Worm (Caenorhabditis elegans) whole organism, L4 larva: Measurements from ENCODE around the gene Y59E9AL.8.
A peak's percentile ranks its signal among the peaks of the same experiment; 100 is the strongest.

Experiments used
- F37D6.2 ChIP-seq: sonication (generic microtip); optimal IDR thresholded peaks from 2 replicates; lab custom pipeline; 2016; ENCODE audit warnings: mild to moderate bottlenecking, missing genetic modification characterization, missing compliant biosample characterization
- F49E8.2 ChIP-seq: sonication (generic microtip); optimal IDR thresholded peaks from 2 replicates; lab custom pipeline; 2016; ENCODE audit warnings: missing compliant biosample characterization, mild to moderate bottlenecking, missing genetic modification characterization, borderline replicate concordance
- R02D3.7 ChIP-seq: fragments of 150-350 bp; sonication (generic microtip); optimal IDR thresholded peaks from 3 replicates; lab custom pipeline; 2014; ENCODE audit warnings: missing biosample characterization, missing genetic modification characterization
- T20F7.1 ChIP-seq: fragments of 200-800 bp; sonication (Bioruptor generic); optimal IDR thresholded peaks from 2 replicates; lab custom pipeline; 2018; ENCODE audit warnings: mild to moderate bottlenecking, missing genetic modification characterization, missing compliant biosample characterization
- T26A8.4 ChIP-seq: fragments of 200-800 bp; sonication (Bioruptor generic); IDR thresholded peaks from 2 replicates; pipeline ENCODE4 v1.3.6; 2022; ENCODE audit warnings: missing genetic modification characterization, missing compliant biosample characterization
- Y105C5A.15 ChIP-seq: fragments of 200-800 bp; sonication (Bioruptor generic); IDR thresholded peaks from 2 replicates; pipeline ENCODE4 v1.3.6; 2022; ENCODE audit warnings: missing genetic modification characterization, missing compliant biosample characterization
- ZK337.2 ChIP-seq: fragments of 200-800 bp; sonication (Bioruptor generic); IDR thresholded peaks from 2 replicates; pipeline ENCODE4 v1.3.6; 2022; ENCODE audit warnings: missing genetic modification reagents, missing genetic modification characterization, missing compliant biosample characterization
- ZK546.5 ChIP-seq, 2 experiments: sonication (generic microtip); optimal IDR thresholded peaks; 2 replicates each; lab custom pipeline; 2017; ENCODE audit warnings: missing biosample characterization in 2 of 2, missing genetic modification characterization in 2 of 2
- aha-1 ChIP-seq: fragments of 150-350 bp; peaks from one replicate; lab custom pipeline; 2014; ENCODE audit warnings: missing biosample characterization, missing genetic modification characterization
- aly-2 ChIP-seq: sonication (generic microtip); optimal IDR thresholded peaks from 2 replicates; lab custom pipeline; 2018; ENCODE audit warnings: missing biosample characterization, missing genetic modification characterization
- ama-1 ChIP-seq: fragments of 150-350 bp; optimal IDR thresholded peaks from 2 replicates; lab custom pipeline; 2014; ENCODE audit warnings: inconsistent platforms, mixed read lengths
- arid-1 ChIP-seq: fragments of 200-800 bp; sonication (Bioruptor generic); conservative IDR thresholded peaks from 2 replicates; pipeline ENCODE4 v1.3.6; 2022; ENCODE audit warnings: missing genetic modification reagents, missing genetic modification characterization, missing compliant biosample characterization
- ceh-20 ChIP-seq: fragments of 200-800 bp; sonication (Bioruptor generic); IDR thresholded peaks from 2 replicates; pipeline ENCODE4 v1.3.6; 2022; ENCODE audit warnings: missing genetic modification reagents, missing genetic modification characterization, missing compliant biosample characterization
- daf-16 ChIP-seq, 3 experiments: sonication (generic microtip); optimal IDR thresholded peaks; 2 replicates each; lab custom pipeline; 2016 to 2017; ENCODE audit warnings: missing genetic modification characterization in 3 of 3, missing genetic modification reagents in 3 of 3, mild to moderate bottlenecking in 2 of 3, missing compliant biosample characterization in 2 of 3, missing biosample characterization in 1 of 3, moderate library complexity in 1 of 3
- dmd-6 ChIP-seq: fragments of 200-800 bp; sonication (Bioruptor generic); IDR thresholded peaks from 2 replicates; pipeline ENCODE4 v1.3.6; 2022; ENCODE audit warnings: missing genetic modification reagents, missing genetic modification characterization, missing compliant biosample characterization
- dpl-1 ChIP-seq: fragments of 150-350 bp; optimal IDR thresholded peaks from 2 replicates; lab custom pipeline; 2014; ENCODE audit warnings: missing biosample characterization, missing genetic modification reagents, missing genetic modification characterization
- duxl-1 ChIP-seq: sonication (generic microtip); optimal IDR thresholded peaks from 2 replicates; lab custom pipeline; 2016; ENCODE audit warnings: mild to moderate bottlenecking, missing genetic modification characterization, moderate library complexity, missing compliant biosample characterization; ENCODE audit not compliant: poor library complexity
- fkh-10 ChIP-seq: fragments of 150-350 bp; optimal IDR thresholded peaks from 2 replicates; lab custom pipeline; 2014; ENCODE audit warnings: missing biosample characterization, missing genetic modification reagents, missing genetic modification characterization
- fos-1 ChIP-seq: fragments of 150-350 bp; optimal IDR thresholded peaks from 2 replicates; lab custom pipeline; 2014; ENCODE audit warnings: missing biosample characterization, missing genetic modification characterization
- hif-1 ChIP-seq, 2 experiments: sonication (generic microtip); optimal IDR thresholded peaks; 2 replicates each; lab custom pipeline; 2016 to 2017; ENCODE audit warnings: missing compliant biosample characterization in 2 of 2, missing genetic modification characterization in 2 of 2, missing genetic modification reagents in 2 of 2, missing genotype in 2 of 2, mild to moderate bottlenecking in 1 of 2
- jun-1 ChIP-seq: fragments of 150-350 bp; optimal IDR thresholded peaks from 2 replicates; lab custom pipeline; 2014; ENCODE audit warnings: missing biosample characterization, missing genetic modification reagents, missing genetic modification characterization
- lim-7 ChIP-seq: fragments of 200-800 bp; sonication (Bioruptor generic); IDR thresholded peaks from 2 replicates; pipeline ENCODE4 v1.3.6; 2022; ENCODE audit warnings: missing genetic modification characterization, missing compliant biosample characterization
- lin-1 ChIP-seq: fragments of 200-800 bp; sonication (Bioruptor generic); IDR thresholded peaks from 2 replicates; pipeline ENCODE4 v1.3.6; 2022; ENCODE audit warnings: missing genetic modification reagents, missing genetic modification characterization, missing compliant biosample characterization
- lin-13 ChIP-seq: fragments of 150-350 bp; optimal IDR thresholded peaks from 2 replicates; lab custom pipeline; 2014; ENCODE audit warnings: missing biosample characterization, missing genetic modification reagents, missing genetic modification characterization
- lin-29 ChIP-seq: fragments of 200-800 bp; sonication (Bioruptor generic); IDR thresholded peaks from 2 replicates; pipeline ENCODE4 v1.3.6; 2022; ENCODE audit warnings: missing genetic modification reagents, missing genetic modification characterization, missing compliant biosample characterization
- lin-38 ChIP-seq: fragments of 200-800 bp; sonication (Bioruptor generic); IDR thresholded peaks from 2 replicates; pipeline ENCODE4 v1.3.6; 2022; ENCODE audit warnings: missing genetic modification reagents, missing genetic modification characterization, missing compliant biosample characterization
- lin-39 ChIP-seq: fragments of 150-350 bp; optimal IDR thresholded peaks from 2 replicates; lab custom pipeline; 2014; ENCODE audit warnings: missing biosample characterization, missing genetic modification reagents, missing genetic modification characterization
- lir-3 ChIP-seq: sonication (generic microtip); optimal IDR thresholded peaks from 2 replicates; lab custom pipeline; 2016; ENCODE audit warnings: mild to moderate bottlenecking, missing genetic modification characterization, missing compliant biosample characterization
- lsy-2 ChIP-seq, 2 experiments: fragments of 150-350 bp in 1 of 2; sonication (generic microtip) in 1 of 2; optimal IDR thresholded peaks; 2 replicates each; lab custom pipeline; 2014 to 2017; ENCODE audit warnings: missing biosample characterization in 2 of 2, missing genetic modification characterization in 2 of 2
- mep-1 ChIP-seq: fragments of 150-350 bp; sonication (generic microtip); optimal IDR thresholded peaks from 3 replicates; lab custom pipeline; 2014; ENCODE audit warnings: missing biosample characterization, missing genetic modification characterization
- mxl-3 ChIP-seq: fragments of 200-800 bp; sonication (Bioruptor generic); optimal IDR thresholded peaks from 2 replicates; lab custom pipeline; 2018; ENCODE audit warnings: mild to moderate bottlenecking, missing genetic modification characterization, missing compliant biosample characterization
- nhr-10 ChIP-seq: fragments of 150-350 bp; optimal IDR thresholded peaks from 2 replicates; lab custom pipeline; 2014; ENCODE audit warnings: missing biosample characterization, missing genetic modification characterization
- nhr-11 ChIP-seq: fragments of 150-350 bp; optimal IDR thresholded peaks from 2 replicates; lab custom pipeline; 2014; ENCODE audit warnings: missing biosample characterization, missing genetic modification characterization
- nhr-237 ChIP-seq: sonication (generic microtip); optimal IDR thresholded peaks from 2 replicates; lab custom pipeline; 2017; ENCODE audit warnings: missing biosample characterization, missing genetic modification characterization
- nhr-28 ChIP-seq: fragments of 150-350 bp; optimal IDR thresholded peaks from 2 replicates; lab custom pipeline; 2014; ENCODE audit warnings: missing biosample characterization, missing genetic modification characterization
- nhr-41 ChIP-seq: fragments of 200-800 bp; sonication (Bioruptor generic); IDR thresholded peaks from 2 replicates; pipeline ENCODE4 v1.3.6; 2022; ENCODE audit warnings: missing genetic modification reagents, missing genetic modification characterization, missing compliant biosample characterization
- nhr-6 ChIP-seq: fragments of 150-350 bp; optimal IDR thresholded peaks from 2 replicates; lab custom pipeline; 2014; ENCODE audit warnings: missing biosample characterization, missing genetic modification characterization
- nhr-77 ChIP-seq: fragments of 150-350 bp; optimal IDR thresholded peaks from 2 replicates; lab custom pipeline; 2014; ENCODE audit warnings: missing biosample characterization, missing genetic modification characterization
- php-3 ChIP-seq: fragments of 200-800 bp; sonication (Bioruptor generic); IDR thresholded peaks from 2 replicates; pipeline ENCODE4 v1.3.6; 2022; ENCODE audit warnings: missing genetic modification reagents, missing genetic modification characterization, missing compliant biosample characterization
- pqm-1 ChIP-seq: sonication (generic microtip); optimal IDR thresholded peaks from 2 replicates; lab custom pipeline; 2017; ENCODE audit warnings: missing biosample characterization, missing genetic modification characterization
- rbr-2 ChIP-seq: sonication (generic microtip); optimal IDR thresholded peaks from 2 replicates; lab custom pipeline; 2016; ENCODE audit warnings: missing genotype, missing genetic modification characterization, missing compliant biosample characterization
- saeg-2 ChIP-seq: fragments of 200-800 bp; sonication (Bioruptor generic); IDR thresholded peaks from 2 replicates; pipeline ENCODE4 v1.3.6; 2022; ENCODE audit warnings: missing genetic modification reagents, missing genetic modification characterization, missing compliant biosample characterization
- snpc-1.2 ChIP-seq: fragments of 200-800 bp; sonication (Bioruptor generic); IDR thresholded peaks from 2 replicates; pipeline ENCODE4 v1.3.6; 2022; ENCODE audit warnings: missing genetic modification reagents, missing genetic modification characterization, missing compliant biosample characterization
- unc-130 ChIP-seq: sonication (generic microtip); optimal IDR thresholded peaks from 2 replicates; lab custom pipeline; 2016; ENCODE audit warnings: missing genetic modification reagents, missing genetic modification characterization, missing compliant biosample characterization
- unc-62 ChIP-seq, 3 experiments: fragments of 150-350 bp in 1 of 3; sonication (generic microtip); optimal IDR thresholded peaks in 2 of 3; peaks in 1 of 3; 1 replicate in 1 of 3; 2 replicates in 2 of 3; lab custom pipeline; 2014 to 2017; ENCODE audit warnings: missing biosample characterization in 3 of 3, missing genetic modification characterization in 3 of 3, missing genetic modification reagents in 3 of 3, missing genotype in 1 of 3
- zag-1 ChIP-seq: fragments of 150-350 bp; optimal IDR thresholded peaks from 2 replicates; lab custom pipeline; 2014; ENCODE audit warnings: missing biosample characterization, missing genetic modification characterization
- zfp-2 ChIP-seq: sonication (generic microtip); optimal IDR thresholded peaks from 2 replicates; lab custom pipeline; 2016; ENCODE audit warnings: mild to moderate bottlenecking, missing genetic modification characterization, missing compliant biosample characterization
- zip-2 ChIP-seq: fragments of 150-350 bp; optimal IDR thresholded peaks from 2 replicates; lab custom pipeline; 2014; ENCODE audit warnings: missing biosample characterization, missing genetic modification characterization
- ztf-11 ChIP-seq: fragments of 150-350 bp; optimal IDR thresholded peaks from 2 replicates; lab custom pipeline; 2014; ENCODE audit warnings: missing biosample characterization, missing genetic modification characterization
- ztf-7 ChIP-seq: fragments of 150-350 bp; optimal IDR thresholded peaks from 2 replicates; lab custom pipeline; 2014; ENCODE audit warnings: missing biosample characterization, missing genetic modification characterization

Gene Y59E9AL.8

DNA sequence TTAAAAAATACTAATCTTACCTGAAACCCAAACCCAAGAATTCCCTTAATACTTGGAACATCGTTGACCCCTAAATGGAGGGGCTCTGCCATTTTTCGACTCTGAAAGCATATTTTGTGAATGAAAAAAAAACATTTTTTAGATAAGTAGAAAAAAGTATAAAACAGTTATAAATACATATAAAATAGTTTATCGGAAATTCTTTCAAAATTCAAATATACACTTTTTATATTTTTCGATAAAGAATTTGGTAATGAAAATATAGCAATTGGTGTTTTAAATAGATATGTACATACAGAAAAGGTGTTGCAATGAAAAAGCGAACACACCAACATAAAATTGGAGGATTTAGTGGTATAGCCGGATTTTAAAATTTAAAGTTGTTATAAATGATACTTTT is 9.0 kb downstream of the Y59E9AL.8 start, which contains the start of gene Y59E9AL.4:
Gene Y59E9AL.4 (minus strand): TSS at position 101 of the 400 bp plus-strand sequence.
- TF ChIP-seq duxl-1 (no peak), unc-130 (no peak), F37D6.2 (tag; lab: Kevin White, UChicago) (no peak), Y105C5A.15 (no peak), lin-13 (GFP tag; lab: Kevin White, UChicago) (no peak), dmd-6 (GFP tag; lab: Robert Waterston, UW) (no peak), nhr-77 (tag; lab: Kevin White, UChicago) (no peak), saeg-2 (GFP tag; lab: Robert Waterston, UW) (no peak), lir-3 (tag; lab: Kevin White, UChicago) (no peak), pqm-1 (no peak), lin-29 (GFP tag; lab: Robert Waterston, UW) (no peak), lim-7 (no peak), nhr-237 (tag; lab: Kevin White, UChicago) (no peak), ZK337.2 (GFP tag; lab: Robert Waterston, UW) (no peak), ztf-11 (tag; lab: Kevin White, UChicago) (no peak)

DNA sequence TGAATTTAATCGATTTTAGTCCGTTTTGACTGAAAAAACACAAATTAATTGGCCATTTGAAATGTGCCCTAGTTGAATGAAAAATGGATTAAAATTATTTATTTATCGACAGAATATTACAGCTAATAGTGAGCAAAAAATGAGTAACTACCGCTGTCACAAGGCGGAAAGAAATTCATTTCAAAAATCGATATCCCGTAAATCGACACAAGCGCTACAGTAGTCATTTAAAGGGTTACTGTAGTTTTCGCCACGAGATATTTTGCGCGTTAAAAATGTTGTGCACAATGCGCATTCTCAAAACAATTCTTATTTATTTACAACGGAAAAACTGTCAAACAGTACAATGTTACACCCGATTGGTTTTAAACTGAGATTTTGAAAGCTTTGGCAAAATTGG is 13.5 kb downstream of the Y59E9AL.8 start:
- TF ChIP-seq jun-1 (tag; lab: Kevin White, UChicago) (no peak), F49E8.2 (tag; lab: Kevin White, UChicago) (no peak), zag-1 (tag; lab: Kevin White, UChicago) (no peak), arid-1 (GFP tag; lab: Robert Waterston, UW) (no peak), R02D3.7 (peak; percentile 9), lin-1 (GFP tag; lab: Robert Waterston, UW) (no peak), mxl-3 (GFP tag; lab: Kevin White, UChicago) (no peak), lin-39 (no peak), aha-1 (tag; lab: Kevin White, UChicago) (peak; percentile 53), ztf-7 (no peak), ZK546.5 (tag; optimal IDR thresholded peaks at IDR 0.05; lab: Kevin White, UChicago) (no peak), lir-3 (tag; lab: Kevin White, UChicago) (no peak), daf-16 (GFP tag; optimal IDR thresholded peaks at IDR 0.05; lab: Kevin White, UChicago) (no peak), daf-16 (tag; optimal IDR thresholded peaks at IDR 0.05; lab: Kevin White, UChicago) (no peak), mep-1 (tag; lab: Kevin White, UChicago) (peak; percentile 5), lin-13 (GFP tag; lab: Kevin White, UChicago) (no peak), nhr-41 (no peak), zfp-2 (tag; lab: Kevin White, UChicago) (no peak), ceh-20 (GFP tag; lab: Robert Waterston, UW) (no peak), php-3 (no peak), lin-38 (peak; percentile 41), nhr-10 (tag; lab: Kevin White, UChicago) (no peak), duxl-1 (no peak), snpc-1.2 (GFP tag; lab: Robert Waterston, UW) (0 out of 2 replicates have a peak, but pooled peaks have one; percentile 43), fkh-10 (no peak), lin-29 (GFP tag; lab: Robert Waterston, UW) (no peak), hif-1 (tag; optimal IDR thresholded peaks at IDR 0.05; lab: Kevin White, UChicago) (no peak), nhr-28 (no peak), lsy-2 (tag; optimal IDR thresholded peaks at IDR 0.05; lab: Kevin White, UChicago) (peak in 1 of 2 experiments; percentile 8), dpl-1 (GFP tag; lab: Kevin White, UChicago) (no peak)
- TF ChIP-seq, all 104 proteins: peak for 6

DNA sequence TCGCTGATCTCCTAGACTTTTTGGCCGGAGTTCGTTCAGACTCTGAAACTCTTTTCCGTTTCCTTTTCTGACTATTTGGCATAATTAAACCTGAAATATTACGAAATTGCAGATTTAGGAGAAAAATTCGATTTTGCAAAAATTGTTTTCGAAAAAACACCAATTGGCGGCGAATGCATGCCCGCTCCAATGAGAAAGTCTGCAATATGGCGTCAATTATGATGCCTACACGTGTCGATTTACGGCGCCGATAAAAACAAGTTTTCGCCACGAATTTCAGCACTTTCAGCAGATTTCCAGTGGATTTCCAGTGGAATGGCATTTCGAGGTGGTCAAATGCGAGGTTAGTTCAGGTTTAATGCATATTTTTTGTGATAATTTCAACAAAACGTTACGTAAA is 14.7 kb downstream of the Y59E9AL.8 start, which contains the start of the genes Y59E9AL.36 and nbet-1:
Gene Y59E9AL.36 (minus strand): TSS at position 92 of the 400 bp plus-strand sequence.
Gene nbet-1 (plus strand): TSS at position 112 of the 400 bp plus-strand sequence.
- TF ChIP-seq zip-2 (no peak), dmd-6 (GFP tag; lab: Robert Waterston, UW) (no peak), fos-1 (tag; lab: Kevin White, UChicago) (no peak), lin-13 (GFP tag; lab: Kevin White, UChicago) (peak; percentile 84), nhr-11 (peak; percentile 94), nhr-6 (peak; percentile 72), ama-1 (lab: Kevin White, UChicago) (peak; percentile 16), T26A8.4 (GFP tag; lab: Robert Waterston, UW) (peak; percentile 61; the same call in 1 of the 2 replicates), nhr-28 (peak; percentile 59), hif-1 (tag; optimal IDR thresholded peaks at IDR 0.05; lab: Kevin White, UChicago) (peak in 1 of 2 experiments; percentile 29), snpc-1.2 (GFP tag; lab: Robert Waterston, UW) (peak; percentile 89), lin-29 (GFP tag; lab: Robert Waterston, UW) (no peak), unc-62 (GFP tag; optimal IDR thresholded peaks at IDR 0.05 in 1 of 2; lab: Kevin White, UChicago) (peak in 1 of 2 experiments; percentile 57), unc-62 (tag; optimal IDR thresholded peaks at IDR 0.05; lab: Kevin White, UChicago) (no peak), aly-2 (tag; lab: Kevin White, UChicago) (no peak), rbr-2 (peak; percentile 69), T20F7.1 (GFP tag; lab: Kevin White, UChicago) (peak; percentile 45), dpl-1 (GFP tag; lab: Kevin White, UChicago) (peak; percentile 83)
